Fruit fly (Drosophila melanogaster) whole organism, embryonic: ENCODE measurements around the gene sif.

ENCODE experiments used
- Asciz ChIP-seq: fragments of 200-800 bp; sonication (Bioruptor generic); optimal IDR thresholded peaks from 2 replicates; lab custom pipeline; 2017; ENCODE audit warnings: missing biosample characterization, mild to moderate bottlenecking, missing genetic modification characterization, missing genetic modification reagents
- B-H2 ChIP-seq: fragments of 200-800 bp; sonication (Bioruptor generic); optimal IDR thresholded peaks from 2 replicates; lab custom pipeline; 2018; ENCODE audit warnings: missing biosample characterization, mild to moderate bottlenecking, missing genetic modification characterization
- CG10654 ChIP-seq: fragments of 200-800 bp; sonication (Bioruptor generic); optimal IDR thresholded peaks from 2 replicates; lab custom pipeline; 2016; ENCODE audit warnings: missing biosample characterization, missing genetic modification characterization
- CG12744 ChIP-seq: fragments of 200-800 bp; sonication (Bioruptor generic); optimal IDR thresholded peaks from 2 replicates; lab custom pipeline; 2016; ENCODE audit warnings: missing biosample characterization, missing genetic modification characterization
- CG14710 ChIP-seq: fragments of 200-800 bp; sonication (Bioruptor generic); optimal IDR thresholded peaks from 3 replicates; lab custom pipeline; 2019; ENCODE audit warnings: missing biosample characterization, mild to moderate bottlenecking, missing genetic modification characterization, moderate library complexity
- CG14860 ChIP-seq: fragments of 200-800 bp; sonication (Bioruptor generic); IDR thresholded peaks from 3 replicates; pipeline ENCODE4 v1.3.6; 2022; ENCODE audit warnings: missing biosample characterization, missing genetic modification characterization; ENCODE audit not compliant: partially characterized antibody
- CG15696 ChIP-seq: fragments of 200-800 bp; sonication (Bioruptor generic); optimal IDR thresholded peaks from 2 replicates; lab custom pipeline; 2019; ENCODE audit warnings: missing biosample characterization, mild to moderate bottlenecking, missing genetic modification characterization, moderate library complexity
- CG1647 ChIP-seq: fragments of 200-800 bp; sonication (Bioruptor generic); optimal IDR thresholded peaks from 3 replicates; lab custom pipeline; 2016; ENCODE audit warnings: missing biosample characterization, missing genetic modification characterization
- CG17186 ChIP-seq: fragments of 200-800 bp; sonication (Bioruptor generic); optimal IDR thresholded peaks from 3 replicates; lab custom pipeline; 2017; ENCODE audit warnings: missing biosample characterization, missing genetic modification reagents, missing genetic modification characterization
- CG17912 ChIP-seq: fragments of 200-800 bp; sonication (Bioruptor generic); optimal IDR thresholded peaks from 2 replicates; lab custom pipeline; 2018; ENCODE audit warnings: missing biosample characterization, mild to moderate bottlenecking, missing genetic modification characterization
- CG2116 ChIP-seq: fragments of 200-800 bp; sonication (Bioruptor generic); optimal IDR thresholded peaks from 3 replicates; lab custom pipeline; 2018; ENCODE audit warnings: missing biosample characterization, mild to moderate bottlenecking, missing genetic modification characterization
- CG2120 ChIP-seq: fragments of 200-800 bp; sonication (Bioruptor generic); optimal IDR thresholded peaks from 3 replicates; lab custom pipeline; 2016; ENCODE audit warnings: missing biosample characterization, missing genetic modification characterization
- CG2875 ChIP-seq: fragments of 200-800 bp; sonication (Bioruptor generic); optimal IDR thresholded peaks from 2 replicates; lab custom pipeline; 2017; ENCODE audit warnings: missing biosample characterization, mild to moderate bottlenecking, missing genetic modification characterization, missing genetic modification reagents
- CG3163 ChIP-seq: fragments of 200-800 bp; sonication (Bioruptor generic); optimal IDR thresholded peaks from 3 replicates; lab custom pipeline; 2016; ENCODE audit warnings: missing biosample characterization, missing genetic modification characterization
- CG3281 ChIP-seq: fragments of 200-800 bp; sonication (Bioruptor generic); optimal IDR thresholded peaks from 3 replicates; lab custom pipeline; 2017; ENCODE audit warnings: missing biosample characterization, mild to moderate bottlenecking, missing genetic modification characterization
- CG3838 ChIP-seq: fragments of 200-800 bp; sonication (Bioruptor generic); optimal IDR thresholded peaks from 3 replicates; lab custom pipeline; 2016; ENCODE audit warnings: missing biosample characterization, missing genetic modification characterization
- CG6765 ChIP-seq: fragments of 200-800 bp; sonication (Bioruptor generic); optimal IDR thresholded peaks from 3 replicates; lab custom pipeline; 2017; ENCODE audit warnings: missing biosample characterization, mild to moderate bottlenecking, missing genetic modification characterization
- CG8359 ChIP-seq: fragments of 200-800 bp; sonication (Bioruptor generic); optimal IDR thresholded peaks from 2 replicates; lab custom pipeline; 2017; ENCODE audit warnings: missing biosample characterization, mild to moderate bottlenecking, missing genetic modification characterization, borderline replicate concordance
- CG9215 ChIP-seq: fragments of 200-800 bp; sonication (Bioruptor generic); IDR thresholded peaks from 2 replicates; pipeline ENCODE4 v1.3.6; 2022; ENCODE audit warnings: missing biosample characterization, missing genetic modification characterization
- CTCF ChIP-seq: fragments of 200-800 bp; sonication (Bioruptor generic); optimal IDR thresholded peaks from 2 replicates; lab custom pipeline; 2017; ENCODE audit warnings: missing biosample characterization, mild to moderate bottlenecking, missing genetic modification characterization, moderate library complexity
- Ets97D ChIP-seq: fragments of 200-800 bp; sonication (Bioruptor generic); optimal IDR thresholded peaks from 3 replicates; lab custom pipeline; 2016; ENCODE audit warnings: missing biosample characterization, missing genetic modification characterization
- Lpt ChIP-seq: fragments of >200 bp; optimal IDR thresholded peaks from 2 replicates; lab custom pipeline; 2018; ENCODE audit warnings: missing biosample characterization, missing genetic modification characterization
- MBD-R2 ChIP-seq: fragments of 200-800 bp; sonication (Bioruptor generic); IDR thresholded peaks from 2 replicates; pipeline ENCODE4 v1.3.6; 2022; ENCODE audit warnings: missing biosample characterization, missing genetic modification characterization
- Meics ChIP-seq: fragments of 200-800 bp; sonication (Bioruptor generic); optimal IDR thresholded peaks from 2 replicates; lab custom pipeline; 2017; ENCODE audit warnings: missing biosample characterization, mild to moderate bottlenecking, missing genetic modification characterization
- NfI ChIP-seq: fragments of 200-800 bp; sonication (Bioruptor generic); optimal IDR thresholded peaks from 3 replicates; lab custom pipeline; 2018; ENCODE audit warnings: missing biosample characterization, mild to moderate bottlenecking, missing genetic modification characterization, moderate library complexity
- Side ChIP-seq: fragments of 200-800 bp; sonication (Bioruptor generic); optimal IDR thresholded peaks from 2 replicates; lab custom pipeline; 2016; ENCODE audit warnings: missing biosample characterization, missing genetic modification characterization
- Spps ChIP-seq: fragments of 200-800 bp; sonication (Bioruptor generic); optimal IDR thresholded peaks from 2 replicates; lab custom pipeline; 2018; ENCODE audit warnings: missing biosample characterization, mild to moderate bottlenecking, missing genetic modification characterization
- Xrp1 ChIP-seq: fragments of 200-800 bp; sonication (Bioruptor generic); IDR thresholded peaks from 2 replicates; pipeline ENCODE4 v1.3.6; 2022; ENCODE audit warnings: missing biosample characterization, missing genetic modification characterization
- ap ChIP-seq: fragments of 200-800 bp; sonication (Bioruptor generic); IDR thresholded peaks from 2 replicates; pipeline ENCODE4 v1.3.6; 2022; ENCODE audit warnings: missing biosample characterization, missing genetic modification characterization
- bsh ChIP-seq, 2 experiments: fragments of 200-800 bp; sonication (Bioruptor generic); optimal IDR thresholded peaks; 2 replicates each; lab custom pipeline; 2017 to 2018; ENCODE audit warnings: mild to moderate bottlenecking in 2 of 2, missing biosample characterization in 2 of 2, missing genetic modification characterization in 2 of 2, moderate library complexity in 1 of 2
- cas ChIP-seq: fragments of 200-800 bp; sonication (Bioruptor generic); IDR thresholded peaks from 2 replicates; pipeline ENCODE4 v1.3.6; 2022; ENCODE audit warnings: missing biosample characterization, missing genetic modification characterization
- croc ChIP-seq: fragments of 200-800 bp; sonication (Bioruptor generic); conservative IDR thresholded peaks from 3 replicates; pipeline ENCODE4 v1.3.6; 2022; ENCODE audit warnings: missing biosample characterization, missing genetic modification characterization
- dmrt11E ChIP-seq: fragments of 200-800 bp; sonication (Bioruptor generic); optimal IDR thresholded peaks from 3 replicates; lab custom pipeline; 2018; ENCODE audit warnings: missing biosample characterization, mild to moderate bottlenecking, missing genetic modification characterization, moderate library complexity
- dysf ChIP-seq: fragments of 200-800 bp; sonication (Bioruptor generic); IDR thresholded peaks from 3 replicates; pipeline ENCODE4 v1.3.6; 2022; ENCODE audit warnings: missing biosample characterization, missing genetic modification characterization
- emc ChIP-seq: fragments of 200-800 bp; sonication (Bioruptor generic); optimal IDR thresholded peaks from 2 replicates; lab custom pipeline; 2016; ENCODE audit warnings: missing biosample characterization, missing genetic modification characterization
- eve ChIP-seq, 2 experiments: fragments of >200 bp; optimal IDR thresholded peaks; 2 replicates each; lab custom pipeline; 2017; ENCODE audit warnings: missing biosample characterization in 2 of 2, missing genetic modification characterization in 2 of 2
- gro ChIP-seq: fragments of 200-800 bp; sonication (Bioruptor generic); optimal IDR thresholded peaks from 2 replicates; lab custom pipeline; 2016; ENCODE audit warnings: missing biosample characterization, missing genetic modification characterization
- gt ChIP-seq: fragments of 200-800 bp; sonication (Bioruptor generic); IDR thresholded peaks from 2 replicates; pipeline ENCODE4 v1.3.6; 2022; ENCODE audit warnings: missing biosample characterization, missing genetic modification characterization
- hb ChIP-seq: fragments of 200-800 bp; sonication (Bioruptor generic); IDR thresholded peaks from 3 replicates; pipeline ENCODE4 v1.3.6; 2022; ENCODE audit warnings: missing biosample characterization, missing genetic modification characterization; ENCODE audit not compliant: partially characterized antibody
- klu ChIP-seq: fragments of 200-800 bp; sonication (Bioruptor generic); IDR thresholded peaks from 2 replicates; pipeline ENCODE4 v1.3.6; 2022; ENCODE audit warnings: missing biosample characterization, missing genetic modification characterization
- nom ChIP-seq: fragments of 200-800 bp; sonication (Bioruptor generic); optimal IDR thresholded peaks from 2 replicates; lab custom pipeline; 2017; ENCODE audit warnings: missing biosample characterization, missing genetic modification characterization, mild to moderate bottlenecking, moderate library complexity, missing genetic modification reagents
- prd ChIP-seq, 3 experiments: fragments of >200 bp in 2 of 3; fragments of 200-800 bp in 1 of 3; sonication (Bioruptor generic) in 1 of 3; optimal IDR thresholded peaks in 2 of 3; IDR thresholded peaks in 1 of 3; 2 replicates in 2 of 3; 3 replicates in 1 of 3; pipeline versions ENCODE4 v1.3.6 to Lab custom; 2017 to 2022; ENCODE audit warnings: missing biosample characterization in 1 of 3, missing genetic modification characterization in 1 of 3
- sc ChIP-seq, 3 experiments: fragments of >200 bp in 2 of 3; fragments of 200-800 bp in 1 of 3; sonication (Bioruptor generic) in 1 of 3; optimal IDR thresholded peaks; 2 replicates in 2 of 3; 3 replicates in 1 of 3; lab custom pipeline; 2017; ENCODE audit warnings: mild to moderate bottlenecking in 1 of 3, missing biosample characterization in 1 of 3, missing genetic modification characterization in 1 of 3, missing genetic modification reagents in 1 of 3
- sisA ChIP-seq: fragments of 200-800 bp; sonication (Bioruptor generic); IDR thresholded peaks from 2 replicates; pipeline ENCODE4 v1.3.6; 2022; ENCODE audit warnings: missing biosample characterization, missing genetic modification characterization
- tgo ChIP-seq: fragments of 200-800 bp; sonication (Bioruptor generic); IDR thresholded peaks from 3 replicates; pipeline ENCODE4 v1.3.6; 2022; ENCODE audit warnings: missing biosample characterization, missing genetic modification characterization
- unpg ChIP-seq: fragments of 200-800 bp; sonication (Bioruptor generic); optimal IDR thresholded peaks from 3 replicates; lab custom pipeline; 2018; ENCODE audit warnings: missing biosample characterization, mild to moderate bottlenecking, missing genetic modification characterization, moderate library complexity
- wor ChIP-seq: fragments of 200-800 bp; sonication (Bioruptor generic); IDR thresholded peaks from 2 replicates; pipeline ENCODE4 v1.3.6; 2022; ENCODE audit warnings: missing biosample characterization, missing genetic modification characterization
- zf30C ChIP-seq: fragments of 200-800 bp; sonication (Bioruptor generic); optimal IDR thresholded peaks from 3 replicates; lab custom pipeline; 2018; ENCODE audit warnings: missing biosample characterization, mild to moderate bottlenecking, missing genetic modification characterization

sif gene

dm6 chr3L:5764922-5765843 is 107.5 kb downstream of the sif start, which contains the start of gene CG10576 (continued):
- TF ChIP-seq MBD-R2 (peak; percentile 31; the same call in 1 of the 2 replicates), unpg (GFP tag; lab: Kevin White, UChicago) (no peak), CG12744 (GFP tag; lab: Kevin White, UChicago) (no peak), sisA (GFP tag; lab: Robert Waterston, UW) (no peak), Xrp1 (GFP tag; lab: Robert Waterston, UW) (no peak), ap (GFP tag; lab: Robert Waterston, UW) (no peak), croc (GFP tag; lab: Robert Waterston, UW) (no peak), Lpt (GFP tag; lab: Kevin White, UChicago) (no peak), Ets97D (peak; percentile 73), hb (GFP tag; lab: Robert Waterston, UW) (no peak), CG1647 (GFP tag; lab: Kevin White, UChicago) (no peak), CG17186 (GFP tag; lab: Kevin White, UChicago) (peak; percentile 39), CG10654 (GFP tag; lab: Kevin White, UChicago) (no peak), zf30C (no peak), B-H2 (GFP tag; lab: Kevin White, UChicago) (no peak), Asciz (GFP tag; lab: Kevin White, UChicago) (no peak), CG6765 (GFP tag; lab: Kevin White, UChicago) (no peak), emc (GFP tag; lab: Kevin White, UChicago) (no peak), dysf (GFP tag; lab: Robert Waterston, UW) (no peak), klu (no peak), CTCF (GFP tag; lab: Kevin White, UChicago) (peak; percentile 78), CG14710 (tag; lab: Kevin White, UChicago) (peak; percentile 78), CG17912 (GFP tag; lab: Kevin White, UChicago) (no peak), CG8359 (GFP tag; lab: Kevin White, UChicago) (no peak), CG14860 (GFP tag; lab: Robert Waterston, UW) (0 out of 3 replicates have a peak, but pooled peaks have one; percentile 43), wor (GFP tag; lab: Robert Waterston, UW) (no peak), prd (optimal IDR thresholded peaks at IDR 0.05; lab: Kevin White, UChicago) (no peak), prd (GFP tag; IDR thresholded peaks at IDR 0.05; lab: Robert Waterston, UW) (0 out of 3 replicates have a peak, but pooled peaks have one; percentile 8), CG15696 (tag; lab: Kevin White, UChicago) (no peak), Meics (GFP tag; lab: Kevin White, UChicago) (no peak), Side (GFP tag; lab: Kevin White, UChicago) (peak; percentile 14), CG9215 (GFP tag; lab: Robert Waterston, UW) (no peak), CG2875 (no peak), CG3163 (GFP tag; lab: Kevin White, UChicago) (no peak), eve (GFP tag; optimal IDR thresholded peaks at IDR 0.05; lab: Kevin White, UChicago) (no peak), dmrt11E (peak; percentile 21), tgo (GFP tag; lab: Robert Waterston, UW) (no peak), CG3838 (GFP tag; lab: Kevin White, UChicago) (no peak), nom (GFP tag; lab: Kevin White, UChicago) (no peak), bsh (GFP tag; optimal IDR thresholded peaks at IDR 0.05; lab: Kevin White, UChicago) (no peak), cas (GFP tag; lab: Robert Waterston, UW) (no peak), sc (optimal IDR thresholded peaks at IDR 0.05; lab: Kevin White, UChicago) (no peak), sc (GFP tag; optimal IDR thresholded peaks at IDR 0.05; lab: Kevin White, UChicago) (no peak), CG2120 (GFP tag; lab: Kevin White, UChicago) (peak; percentile 39), gro (GFP tag; lab: Kevin White, UChicago) (no peak), Spps (tag; lab: Kevin White, UChicago) (no peak), NfI (no peak), gt (no peak), CG2116 (GFP tag; lab: Kevin White, UChicago) (peak; percentile 78), CG3281 (GFP tag; lab: Kevin White, UChicago) (no peak)
